Worm (Caenorhabditis elegans) whole organism, young adult: ENCODE measurements around the gene ZK686.2.

Experiments used
- B0261.1 ChIP-seq: sonication (generic microtip); optimal IDR thresholded peaks from 2 replicates; lab custom pipeline; 2016; ENCODE audit warnings: mild to moderate bottlenecking, missing genetic modification characterization, moderate library complexity, missing compliant biosample characterization
- T07F8.4 ChIP-seq: sonication (generic microtip); optimal IDR thresholded peaks from 2 replicates; lab custom pipeline; 2016; ENCODE audit warnings: mild to moderate bottlenecking, missing genetic modification characterization, moderate library complexity, missing compliant biosample characterization
- T26A5.8 ChIP-seq: sonication (generic microtip); optimal IDR thresholded peaks from 2 replicates; lab custom pipeline; 2016; ENCODE audit warnings: missing genetic modification characterization, missing compliant biosample characterization
- Y53F4B.3 ChIP-seq: fragments of 200-800 bp; sonication (Bioruptor generic); IDR thresholded peaks from 2 replicates; pipeline ENCODE4 v1.3.6; 2022; ENCODE audit warnings: missing genetic modification reagents, missing genetic modification characterization, missing compliant biosample characterization
- ceh-100 ChIP-seq: fragments of 200-800 bp; sonication (Bioruptor generic); IDR thresholded peaks from 2 replicates; pipeline ENCODE4 v1.3.6; 2022; ENCODE audit warnings: missing genetic modification reagents, missing genetic modification characterization, missing compliant biosample characterization
- ceh-58 ChIP-seq: fragments of 200-800 bp; sonication (Bioruptor generic); IDR thresholded peaks from 2 replicates; pipeline ENCODE4 v1.3.6; 2022; ENCODE audit warnings: missing genetic modification characterization, missing compliant biosample characterization
- ets-4 ChIP-seq: fragments of 200-800 bp; sonication (Bioruptor generic); optimal IDR thresholded peaks from 2 replicates; lab custom pipeline; 2018; ENCODE audit warnings: mild to moderate bottlenecking, missing genetic modification characterization, missing compliant biosample characterization
- hsf-1 ChIP-seq: fragments of 200-800 bp; sonication (Bioruptor generic); IDR thresholded peaks from 2 replicates; pipeline ENCODE4 v1.3.6; 2022; ENCODE audit warnings: missing genetic modification reagents, missing genetic modification characterization, missing compliant biosample characterization
- mxl-1 ChIP-seq: sonication (generic microtip); optimal IDR thresholded peaks from 2 replicates; lab custom pipeline; 2016; ENCODE audit warnings: missing genetic modification characterization, missing compliant biosample characterization
- nfya-1 ChIP-seq: sonication (generic microtip); optimal IDR thresholded peaks from 2 replicates; lab custom pipeline; 2017; ENCODE audit warnings: antibody characterized with exemption, missing compliant biosample characterization, missing genetic modification characterization, borderline replicate concordance; ENCODE audit not compliant: insufficient read depth
- nhr-120 ChIP-seq: fragments of 200-800 bp; sonication (Bioruptor generic); IDR thresholded peaks from 2 replicates; pipeline ENCODE4 v1.3.6; 2022; ENCODE audit warnings: missing genetic modification characterization, missing compliant biosample characterization
- rec-8 ChIP-seq, 2 experiments: sonication (generic microtip); optimal IDR thresholded peaks; 2 replicates each; lab custom pipeline; 2016; ENCODE audit warnings: mild to moderate bottlenecking in 2 of 2, missing genetic modification characterization in 2 of 2, missing genetic modification reagents in 2 of 2, missing genotype in 2 of 2, missing biosample characterization in 1 of 2, missing compliant biosample characterization in 1 of 2, moderate library complexity in 1 of 2
- somi-1 ChIP-seq: fragments of 200-800 bp; sonication (Bioruptor generic); optimal IDR thresholded peaks from 2 replicates; lab custom pipeline; 2018; ENCODE audit warnings: mild to moderate bottlenecking, missing genetic modification characterization, missing compliant biosample characterization

- no peak for TF ChIP-seq ets-4 (GFP tag; lab: Kevin White, UChicago)
- TF ChIP-seq somi-1, result no peak
- TF ChIP-seq nfya-1 (tag; lab: Kevin White, UChicago), result no peak
- TF ChIP-seq T26A5.8 (tag; lab: Kevin White, UChicago), result no peak
- TF ChIP-seq ceh-58, result no peak
- TF ChIP-seq nhr-120 (GFP tag; lab: Robert Waterston, UW), result no peak
- no peak for TF ChIP-seq hsf-1 (GFP tag; lab: Robert Waterston, UW)
- TF ChIP-seq Y53F4B.3 (GFP tag; lab: Robert Waterston, UW), result no peak
- TF ChIP-seq rec-8 (tag; optimal IDR thresholded peaks at IDR 0.05; lab: Kevin White, UChicago), result no peak
- no peak for TF ChIP-seq ceh-100 (GFP tag; lab: Robert Waterston, UW)
- no peak for TF ChIP-seq mxl-1 (tag; lab: Kevin White, UChicago)
- TF ChIP-seq T07F8.4, result no peak
- TF ChIP-seq B0261.1 (tag; lab: Kevin White, UChicago), result no peak
Measured at ce11 chrIII:7780566-7781238, 14.8 kb upstream of the ZK686.2 start.
